Fruit fly (Drosophila melanogaster): ENCODE data around the gene CG43317.

The CG43317 gene

DNA sequence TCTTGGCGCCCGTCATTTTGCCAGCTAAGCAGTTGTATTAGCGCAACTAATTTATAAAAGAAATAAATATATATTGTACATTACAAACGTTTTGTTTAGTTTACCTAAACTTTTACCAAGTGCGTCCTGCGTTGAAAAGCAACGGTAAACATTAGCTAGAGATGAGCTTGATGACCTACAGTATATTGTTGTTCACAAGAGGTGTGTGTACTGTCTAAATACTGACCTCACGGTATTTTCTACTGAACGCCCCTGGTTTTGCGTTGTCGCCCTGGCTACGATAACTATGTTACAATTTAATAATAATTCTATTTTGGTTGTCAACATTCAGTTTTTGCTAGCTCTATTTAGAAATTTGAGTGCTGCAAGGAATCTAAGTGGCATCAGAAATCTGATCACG lies 41.8 kb downstream of the CG43317 start, which contains the start of gene Acyp2 (continued):
- no peak for TF ChIP-seq Usf (GFP tag; optimal IDR thresholded peaks at IDR 0.05)
- TF ChIP-seq mld (GFP tag; IDR thresholded peaks at IDR 0.05; ENCODE audit: partially characterized antibody): no peak
- no peak for TF ChIP-seq CkIIα-i1 (GFP tag; IDR thresholded peaks at IDR 0.05)
- TF ChIP-seq Optix (GFP tag; IDR thresholded peaks at IDR 0.05): no peak
- TF ChIP-seq CG6854 (GFP tag; optimal IDR thresholded peaks at IDR 0.05): no peak
- TF ChIP-seq Hr78 (GFP tag; optimal IDR thresholded peaks at IDR 0.05): no peak
- TF ChIP-seq lilli (GFP tag; optimal IDR thresholded peaks at IDR 0.05): peak; percentile 54
- no peak for TF ChIP-seq CG13296 (GFP tag; optimal IDR thresholded peaks at IDR 0.05)
- no peak for TF ChIP-seq zen (tag; optimal IDR thresholded peaks at IDR 0.05)
- no peak for TF ChIP-seq ara (GFP tag; IDR thresholded peaks at IDR 0.05)
- TF ChIP-seq sna (GFP tag; IDR thresholded peaks at IDR 0.05; ENCODE audit: partially characterized antibody): no peak
- peak; percentile 15 for TF ChIP-seq gem (tag; optimal IDR thresholded peaks at IDR 0.05)
- TF ChIP-seq zfh1 (GFP tag; IDR thresholded peaks at IDR 0.05): 0 out of 3 replicates have a peak, but pooled peaks have one; percentile 21
- TF ChIP-seq mam (GFP tag; optimal IDR thresholded peaks at IDR 0.05): peak; percentile 45
- no peak for TF ChIP-seq Stat92E (GFP tag; optimal IDR thresholded peaks at IDR 0.05)
- no peak for TF ChIP-seq cas (GFP tag; IDR thresholded peaks at IDR 0.05)
- TF ChIP-seq emc (GFP tag; optimal IDR thresholded peaks at IDR 0.05): no peak
- no peak for TF ChIP-seq CG11085 (GFP tag; IDR thresholded peaks at IDR 0.05)
- TF ChIP-seq Fer2 (tag; optimal IDR thresholded peaks at IDR 0.05): no peak
- TF ChIP-seq CG15696 (tag; optimal IDR thresholded peaks at IDR 0.05): no peak
- TF ChIP-seq hbn (GFP tag; IDR thresholded peaks at IDR 0.05; ENCODE audit: partially characterized antibody): peak; percentile 48; the same call in 1 of the 2 replicates
- TF ChIP-seq CG8924 (tag; optimal IDR thresholded peaks at IDR 0.05): peak; percentile 41
- TF ChIP-seq CG12071 (GFP tag; optimal IDR thresholded peaks at IDR 0.05): no peak
- no peak for TF ChIP-seq Ssrp (tag; optimal IDR thresholded peaks at IDR 0.05)
- no peak for TF ChIP-seq MTF-1 (GFP tag; optimal IDR thresholded peaks at IDR 0.05; ENCODE audit: borderline replicate concordance)
- TF ChIP-seq Atf-2 (GFP tag; optimal IDR thresholded peaks at IDR 0.05): no peak
- TF ChIP-seq B-H2 (GFP tag; optimal IDR thresholded peaks at IDR 0.05): peak; percentile 0
- TF ChIP-seq Dref (GFP tag; IDR thresholded peaks at IDR 0.05): peak; percentile 60
- no peak for TF ChIP-seq CG5953 (GFP tag; IDR thresholded peaks at IDR 0.05)
- peak; percentile 91 for TF ChIP-seq pzg (GFP tag; optimal IDR thresholded peaks at IDR 0.05)
- no peak for TF ChIP-seq CG3065 (GFP tag; optimal IDR thresholded peaks at IDR 0.05)
- no peak for TF ChIP-seq CG18619 (GFP tag; optimal IDR thresholded peaks at IDR 0.05)
- TF ChIP-seq kay (GFP tag; optimal IDR thresholded peaks at IDR 0.05): peak; percentile 12
- no peak for TF ChIP-seq gsb (GFP tag; IDR thresholded peaks at IDR 0.05)
- peak in 1 of 2 experiments; percentile 8 for TF ChIP-seq Hr51 (GFP tag; optimal IDR thresholded peaks at IDR 0.05)
- no peak for TF ChIP-seq tll (GFP tag; optimal IDR thresholded peaks at IDR 0.05)
- TF ChIP-seq abd-A (tag; optimal IDR thresholded peaks at IDR 0.05): no peak
- no peak for TF ChIP-seq Asciz (GFP tag; optimal IDR thresholded peaks at IDR 0.05)
- TF ChIP-seq twi (tag; optimal IDR thresholded peaks at IDR 0.05): no peak
- TF ChIP-seq CG14014 (GFP tag; IDR thresholded peaks at IDR 0.05): no peak
- no peak for TF ChIP-seq Awh (GFP tag; IDR thresholded peaks at IDR 0.05)
- TF ChIP-seq YL-1 (GFP tag; optimal IDR thresholded peaks at IDR 0.05): peak; percentile 60
- TF ChIP-seq Nf-YB (GFP tag; optimal IDR thresholded peaks at IDR 0.05): no peak
- no peak for TF ChIP-seq H15 (GFP tag; IDR thresholded peaks at IDR 0.05)
- no peak for TF ChIP-seq CG1792 (GFP tag; optimal IDR thresholded peaks at IDR 0.05)
- TF ChIP-seq gfzf (GFP tag; optimal IDR thresholded peaks at IDR 0.05): peak; percentile 53
- TF ChIP-seq CG12299 (tag; optimal IDR thresholded peaks at IDR 0.05): no peak
- peak; percentile 35 for TF ChIP-seq HmgD (GFP tag; optimal IDR thresholded peaks at IDR 0.05)
- TF ChIP-seq nmo (GFP tag; optimal IDR thresholded peaks at IDR 0.05): peak; percentile 41
- no peak for TF ChIP-seq Taf1 (GFP tag; IDR thresholded peaks at IDR 0.05)

Data from whole organism, embryonic.